Worm (Caenorhabditis elegans) whole organism, L2 larva: ENCODE data around the gene str-66.

Experiments used
- mbf-1 ChIP-seq: sonication (generic microtip); optimal IDR thresholded peaks from 2 replicates; lab custom pipeline; 2017; ENCODE audit warnings: missing biosample characterization, missing genetic modification characterization
- nhr-237 ChIP-seq: fragments of 150-350 bp; optimal IDR thresholded peaks from 2 replicates; lab custom pipeline; 2014; ENCODE audit warnings: missing biosample characterization, missing genetic modification characterization
- skn-1 ChIP-seq: sonication (generic microtip); optimal IDR thresholded peaks from 2 replicates; lab custom pipeline; 2017; ENCODE audit warnings: missing biosample characterization, missing genetic modification characterization
- snpc-4 ChIP-seq: fragments of 150-350 bp; optimal IDR thresholded peaks from 2 replicates; lab custom pipeline; 2014; ENCODE audit warnings: missing biosample characterization, missing genetic modification characterization

DNA sequence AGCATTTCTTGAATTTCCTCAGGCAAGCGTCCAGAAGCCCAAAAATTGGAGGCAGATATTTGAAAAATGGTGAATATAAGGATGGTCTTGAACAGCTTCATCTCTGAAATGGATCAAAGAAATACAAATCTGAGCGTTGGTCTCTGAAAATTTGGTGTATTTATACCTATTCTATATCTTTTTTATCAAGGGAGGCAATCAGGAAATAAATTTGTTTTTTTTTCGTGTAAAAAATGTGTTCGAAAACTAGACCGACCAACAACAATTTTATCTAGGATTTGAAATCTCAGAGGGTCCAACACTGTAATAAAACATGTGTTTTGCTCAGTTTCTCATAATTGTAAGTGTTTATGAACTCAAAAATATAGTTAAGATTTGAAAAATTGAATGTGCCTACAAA is 17.7 kb upstream of the str-66 start, which contains the start of gene srt-56:
- TF ChIP-seq skn-1 (tag; lab: Kevin White, UChicago) = no peak
- TF ChIP-seq snpc-4 = no peak
- TF ChIP-seq nhr-237 (tag; lab: Kevin White, UChicago) = no peak
- TF ChIP-seq mbf-1 (tag; lab: Kevin White, UChicago) = no peak
